Fruit fly (Drosophila melanogaster) whole organism: ENCODE results near the gene dachs.

ENCODE experiments used
- CG8478 ChIP-seq: fragments of >200 bp; optimal IDR thresholded peaks from 2 replicates; lab custom pipeline; 2018; ENCODE audit warnings: inconsistent platforms
- Dll ChIP-seq: fragments of >200 bp; optimal IDR thresholded peaks from 2 replicates; lab custom pipeline; 2017
- pan ChIP-seq: fragments of >200 bp; optimal IDR thresholded peaks from 2 replicates; lab custom pipeline; 2017
- psq ChIP-seq: fragments of >200 bp; optimal IDR thresholded peaks from 2 replicates; lab custom pipeline; 2017

DNA sequence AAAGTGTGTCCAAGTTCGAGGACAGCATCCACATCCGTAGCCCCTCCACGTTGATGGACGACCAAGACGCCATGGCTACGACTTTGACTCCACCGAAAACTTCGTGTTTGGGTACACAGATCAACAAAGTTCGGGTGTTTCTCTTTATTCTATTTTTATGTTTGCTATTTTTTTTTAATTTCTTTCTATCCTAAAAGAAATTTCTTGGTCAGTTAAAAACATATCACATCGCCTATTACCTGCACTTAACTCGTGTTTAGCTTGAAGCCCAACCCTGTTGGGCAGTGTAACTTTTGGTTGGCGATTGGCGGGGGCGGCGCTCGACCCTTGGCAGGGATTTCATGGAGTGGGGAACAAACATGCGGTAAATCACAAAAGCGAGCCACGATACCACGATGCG, 6.8 kb downstream of the dachs start:
- TF ChIP-seq pan (lab: Kevin White, UChicago) (no peak), CG8478 (no peak), Dll (lab: Kevin White, UChicago) (no peak), psq (lab: Kevin White, UChicago) (no peak)
